Worm (Caenorhabditis elegans): ENCODE measurements around the gene mksr-2.

mksr-2 gene

ce11 chrIV:2306447-2306846 lies at the start of gene mksr-2:
Gene mksr-2 (minus strand): TSS chrIV:2306547.
- TF ChIP-seq ZK546.5 (tag; optimal IDR thresholded peaks at IDR 0.05) (no peak), egl-27 (tag; optimal IDR thresholded peaks at IDR 0.05) (no peak), ztf-4 (tag; optimal IDR thresholded peaks at IDR 0.05) (no peak), sma-9 (GFP tag; optimal IDR thresholded peaks at IDR 0.05) (no peak), sma-9 (tag; optimal IDR thresholded peaks at IDR 0.05) (no peak), lsy-2 (tag; optimal IDR thresholded peaks at IDR 0.05) (no peak)

ce11 chrIV:2348862-2349321 lies 42.5 kb upstream of the mksr-2 start, which contains the start of the genes ppgn-1 and tftc-1:
Gene ppgn-1 (minus strand): TSS chrIV:2348912.
Gene tftc-1 (plus strand): TSS chrIV:2349271.
- TF ChIP-seq nhr-25 (tag; optimal IDR thresholded peaks at IDR 0.05) (peak; percentile 31), ztf-11 (tag; optimal IDR thresholded peaks at IDR 0.05) (no peak), F13H6.1 (tag; optimal IDR thresholded peaks at IDR 0.05) (peak; percentile 38), unc-55 (GFP tag; optimal IDR thresholded peaks at IDR 0.05) (peak; percentile 61), C34F6.9 (tag; optimal IDR thresholded peaks at IDR 0.05) (peak; percentile 49), elt-1 (tag; optimal IDR thresholded peaks at IDR 0.05) (no peak), crh-2 (tag; optimal IDR thresholded peaks at IDR 0.05) (peak; percentile 35), lin-13 (GFP tag; optimal IDR thresholded peaks at IDR 0.05) (peak; percentile 55), ceh-82 (tag; optimal IDR thresholded peaks at IDR 0.05) (no peak), mbf-1 (tag; optimal IDR thresholded peaks at IDR 0.05) (no peak), lsy-2 (tag; optimal IDR thresholded peaks at IDR 0.05) (peak; percentile 72 to 84), nhr-129 (tag; optimal IDR thresholded peaks at IDR 0.05) (no peak), dmd-4 (tag; optimal IDR thresholded peaks at IDR 0.05) (peak; percentile 8), gmeb-1 (tag; optimal IDR thresholded peaks at IDR 0.05) (peak; percentile 72), snpc-4 (tag; optimal IDR thresholded peaks at IDR 0.05) (peak; percentile 29), sma-3 (GFP tag; optimal IDR thresholded peaks at IDR 0.05) (peak; percentile 47)

ce11 chrIV:2334012-2334411 lies 27.7 kb upstream of the mksr-2 start:
- peak in 1 of 2 experiments; percentile 62 for TF ChIP-seq lsy-2 (tag; optimal IDR thresholded peaks at IDR 0.05)
- TF ChIP-seq R02D3.7 (tag; optimal IDR thresholded peaks at IDR 0.05): no peak

- TF ChIP-seq nhr-25 (tag; optimal IDR thresholded peaks at IDR 0.05) (no peak), unc-55 (GFP tag; optimal IDR thresholded peaks at IDR 0.05) (no peak), lin-13 (GFP tag; optimal IDR thresholded peaks at IDR 0.05) (no peak), snpc-4 (tag; optimal IDR thresholded peaks at IDR 0.05) (no peak), sma-9 (GFP tag; optimal IDR thresholded peaks at IDR 0.05) (no peak), sma-9 (tag; optimal IDR thresholded peaks at IDR 0.05) (no peak), nhr-237 (tag; optimal IDR thresholded peaks at IDR 0.05) (no peak), nhr-10 (tag; optimal IDR thresholded peaks at IDR 0.05) (no peak), mab-5 (tag; optimal IDR thresholded peaks at IDR 0.05) (no peak), ztf-11 (tag; optimal IDR thresholded peaks at IDR 0.05) (no peak), blmp-1 (tag; optimal IDR thresholded peaks at IDR 0.05; ENCODE audit: insufficient read depth) (no peak), peb-1 (tag; optimal IDR thresholded peaks at IDR 0.05) (no peak), ztf-1 (GFP tag; conservative IDR thresholded peaks at IDR 0.05) (no peak), sem-4 (tag; optimal IDR thresholded peaks at IDR 0.05) (no peak), zag-1 (tag; optimal IDR thresholded peaks at IDR 0.05) (no peak), ceh-82 (tag; optimal IDR thresholded peaks at IDR 0.05) (no peak), nhr-23 (tag; optimal IDR thresholded peaks at IDR 0.05) (no peak), lsy-2 (tag; optimal IDR thresholded peaks at IDR 0.05) (no peak), lin-39 (tag; optimal IDR thresholded peaks at IDR 0.05) (no peak), unc-62 (GFP tag; optimal IDR thresholded peaks at IDR 0.05) (no peak)
These were observed 23.2 kb upstream of the mksr-2 start, which contains the start of gene nhr-236 for ce11 chrIV:2329540-2329939. Gene nhr-236 (minus strand): TSS chrIV:2329640.

- no peak for TF ChIP-seq elt-1 (tag; optimal IDR thresholded peaks at IDR 0.05)
- no peak for TF ChIP-seq alr-1 (tag; optimal IDR thresholded peaks at IDR 0.05)
- TF ChIP-seq ceh-16 (tag; optimal IDR thresholded peaks at IDR 0.05): no peak
- no peak for TF ChIP-seq lin-13 (GFP tag; optimal IDR thresholded peaks at IDR 0.05)
- no peak for TF ChIP-seq egl-27 (tag; optimal IDR thresholded peaks at IDR 0.05)
- no peak for TF ChIP-seq dmd-4 (tag; optimal IDR thresholded peaks at IDR 0.05)
These were observed 21.0 kb upstream of the mksr-2 start for ce11 chrIV:2327317-2327716.
